Fruit fly (Drosophila melanogaster): ENCODE results near the gene rpk.

The rpk gene

dm6 chr3R:4632639-4633038 lies 13.1 kb upstream of the rpk start:
- TF ChIP-seq CG9705 (GFP tag; optimal IDR thresholded peaks at IDR 0.05) (no peak), Dfd (GFP tag; optimal IDR thresholded peaks at IDR 0.05) (no peak), sv (GFP tag; optimal IDR thresholded peaks at IDR 0.05) (no peak), dmrt93B (GFP tag; optimal IDR thresholded peaks at IDR 0.05) (no peak), Abd-B (GFP tag; optimal IDR thresholded peaks at IDR 0.05) (no peak), pan (optimal IDR thresholded peaks at IDR 0.05) (no peak), Vsx2 (GFP tag; optimal IDR thresholded peaks at IDR 0.05; ENCODE audit: partially characterized antibody) (no peak), h (GFP tag; optimal IDR thresholded peaks at IDR 0.05) (no peak), fru (GFP tag; optimal IDR thresholded peaks at IDR 0.05) (no peak), tai (GFP tag; optimal IDR thresholded peaks at IDR 0.05) (no peak), woc (GFP tag; optimal IDR thresholded peaks at IDR 0.05) (no peak), Rel (GFP tag; optimal IDR thresholded peaks at IDR 0.05) (no peak), Rel (tag; optimal IDR thresholded peaks at IDR 0.05) (no peak), N (GFP tag; optimal IDR thresholded peaks at IDR 0.05) (no peak)

- TF ChIP-seq pan (optimal IDR thresholded peaks at IDR 0.05) (no peak), br (GFP tag; optimal IDR thresholded peaks at IDR 0.05) (no peak), Vsx2 (GFP tag; optimal IDR thresholded peaks at IDR 0.05; ENCODE audit: partially characterized antibody) (no peak), tai (GFP tag; optimal IDR thresholded peaks at IDR 0.05) (no peak), Hr83 (GFP tag; optimal IDR thresholded peaks at IDR 0.05; ENCODE audit: poor library complexity, severe bottlenecking) (no peak), lola (GFP tag; optimal IDR thresholded peaks at IDR 0.05) (no peak), rgr (GFP tag; optimal IDR thresholded peaks at IDR 0.05) (no peak), ey (GFP tag; optimal IDR thresholded peaks at IDR 0.05) (no peak), Rel (GFP tag; optimal IDR thresholded peaks at IDR 0.05) (no peak), Rel (tag; optimal IDR thresholded peaks at IDR 0.05) (no peak), CG9705 (GFP tag; optimal IDR thresholded peaks at IDR 0.05) (no peak), Hnf4 (GFP tag; optimal IDR thresholded peaks at IDR 0.05) (no peak), usp (GFP tag; optimal IDR thresholded peaks at IDR 0.05) (no peak), Myc (optimal IDR thresholded peaks at IDR 0.05) (no peak), dmrt93B (GFP tag; optimal IDR thresholded peaks at IDR 0.05) (no peak), Dif (GFP tag; optimal IDR thresholded peaks at IDR 0.05; ENCODE audit: partially characterized antibody) (no peak), Mio (GFP tag; optimal IDR thresholded peaks at IDR 0.05) (no peak), HLH106 (tag; optimal IDR thresholded peaks at IDR 0.05) (no peak)
These were observed 11.4 kb upstream of the rpk start for dm6 chr3R:4634337-4634914.

dm6 chr3R:4640546-4641253 lies 5.1 kb upstream of the rpk start:
- TF ChIP-seq N (GFP tag; optimal IDR thresholded peaks at IDR 0.05) (no peak), Myc (optimal IDR thresholded peaks at IDR 0.05) (no peak), jim (GFP tag; optimal IDR thresholded peaks at IDR 0.05) (no peak), rgr (GFP tag; optimal IDR thresholded peaks at IDR 0.05) (no peak), woc (GFP tag; optimal IDR thresholded peaks at IDR 0.05) (no peak), Dif (GFP tag; optimal IDR thresholded peaks at IDR 0.05; ENCODE audit: partially characterized antibody) (no peak), tai (GFP tag; optimal IDR thresholded peaks at IDR 0.05) (no peak), Hr78 (GFP tag; optimal IDR thresholded peaks at IDR 0.05) (no peak), Hr83 (GFP tag; optimal IDR thresholded peaks at IDR 0.05; ENCODE audit: poor library complexity, severe bottlenecking) (no peak), ey (GFP tag; optimal IDR thresholded peaks at IDR 0.05) (no peak)

- TF ChIP-seq brk (GFP tag; optimal IDR thresholded peaks at IDR 0.05) (no peak), lola (GFP tag; optimal IDR thresholded peaks at IDR 0.05) (no peak), Dfd (GFP tag; optimal IDR thresholded peaks at IDR 0.05) (no peak), tai (GFP tag; optimal IDR thresholded peaks at IDR 0.05) (no peak), Dif (GFP tag; optimal IDR thresholded peaks at IDR 0.05; ENCODE audit: partially characterized antibody) (no peak)
These were observed 4.6 kb upstream of the rpk start for dm6 chr3R:4641254-4641573.

dm6 chr3R:4641616-4642102 lies 4.1 kb upstream of the rpk start, which contains the start of the genes CG9775, MED31 and slx1:
Gene CG9775 (minus strand): TSS chr3R:4641838.
Gene MED31 (plus strand): TSS chr3R:4641963.
Gene slx1 (plus strand): TSS chr3R:4641963.
- TF ChIP-seq usp (GFP tag; optimal IDR thresholded peaks at IDR 0.05) (no peak), ey (GFP tag; optimal IDR thresholded peaks at IDR 0.05) (peak; percentile 25), CrebA (GFP tag; optimal IDR thresholded peaks at IDR 0.05; ENCODE audit: borderline replicate concordance) (no peak), lola (GFP tag; optimal IDR thresholded peaks at IDR 0.05) (no peak), br (GFP tag; optimal IDR thresholded peaks at IDR 0.05) (no peak), Vsx2 (GFP tag; optimal IDR thresholded peaks at IDR 0.05; ENCODE audit: partially characterized antibody) (no peak), rgr (GFP tag; optimal IDR thresholded peaks at IDR 0.05) (peak; percentile 73), h (GFP tag; optimal IDR thresholded peaks at IDR 0.05) (peak; percentile 57), woc (GFP tag; optimal IDR thresholded peaks at IDR 0.05) (peak; percentile 48), dmrt93B (GFP tag; optimal IDR thresholded peaks at IDR 0.05) (no peak), Dfd (GFP tag; optimal IDR thresholded peaks at IDR 0.05) (no peak), HLH106 (tag; optimal IDR thresholded peaks at IDR 0.05) (peak; percentile 81), CG9705 (GFP tag; optimal IDR thresholded peaks at IDR 0.05) (peak; percentile 13), Jra (GFP tag; optimal IDR thresholded peaks at IDR 0.05) (no peak), pan (optimal IDR thresholded peaks at IDR 0.05) (no peak), Sp1 (GFP tag; optimal IDR thresholded peaks at IDR 0.05) (peak; percentile 73), psq (GFP tag; optimal IDR thresholded peaks at IDR 0.05) (peak; percentile 65), OdsH (GFP tag; optimal IDR thresholded peaks at IDR 0.05) (peak; percentile 64), jim (GFP tag; optimal IDR thresholded peaks at IDR 0.05) (no peak), foxo (GFP tag; optimal IDR thresholded peaks at IDR 0.05) (peak in 1 of 2 experiments; percentile 78), fru (GFP tag; optimal IDR thresholded peaks at IDR 0.05) (peak; percentile 53), tai (GFP tag; optimal IDR thresholded peaks at IDR 0.05) (no peak), brk (GFP tag; optimal IDR thresholded peaks at IDR 0.05) (no peak), Hnf4 (GFP tag; optimal IDR thresholded peaks at IDR 0.05) (peak; percentile 25), sv (GFP tag; optimal IDR thresholded peaks at IDR 0.05) (no peak)

Data from whole organism, wandering third instar larva.